Worm (Caenorhabditis elegans) whole organism, L3 larva: ENCODE measurements around the gene K12H4.6.

Experiments
- R02D3.7 ChIP-seq: fragments of 150-350 bp; optimal IDR thresholded peaks from 2 replicates; lab custom pipeline; 2014; ENCODE audit warnings: missing biosample characterization, missing genetic modification characterization
- ceh-16 ChIP-seq: sonication (generic microtip); optimal IDR thresholded peaks from 2 replicates; lab custom pipeline; 2017; ENCODE audit warnings: missing biosample characterization, missing genetic modification characterization
- ceh-28 ChIP-seq: fragments of 150-350 bp; optimal IDR thresholded peaks from 2 replicates; lab custom pipeline; 2014; ENCODE audit warnings: missing biosample characterization, missing genetic modification reagents, missing genetic modification characterization
- ceh-82 ChIP-seq: fragments of 150-350 bp; optimal IDR thresholded peaks from 2 replicates; lab custom pipeline; 2014; ENCODE audit warnings: missing biosample characterization, missing genetic modification characterization
- ceh-9 ChIP-seq: sonication (generic microtip); optimal IDR thresholded peaks from 2 replicates; lab custom pipeline; 2018; ENCODE audit warnings: missing biosample characterization, missing genetic modification characterization
- egl-27 ChIP-seq: sonication (generic microtip); optimal IDR thresholded peaks from 4 replicates; lab custom pipeline; 2017; ENCODE audit warnings: missing biosample characterization, missing genetic modification reagents, missing genetic modification characterization
- egl-5 ChIP-seq: fragments of 150-350 bp; optimal IDR thresholded peaks from 2 replicates; lab custom pipeline; 2017; ENCODE audit warnings: missing biosample characterization, missing genetic modification reagents, missing genetic modification characterization, inconsistent platforms
- elt-1 ChIP-seq: fragments of 150-350 bp; optimal IDR thresholded peaks from 2 replicates; lab custom pipeline; 2014; ENCODE audit warnings: missing biosample characterization, missing genetic modification characterization
- elt-2 ChIP-seq: sonication (generic microtip); optimal IDR thresholded peaks from 2 replicates; lab custom pipeline; 2016; ENCODE audit warnings: missing genetic modification reagents, mild to moderate bottlenecking, missing genetic modification characterization, missing compliant biosample characterization
- eor-1 ChIP-seq, 2 experiments: fragments of 150-350 bp; optimal IDR thresholded peaks; 2 replicates each; lab custom pipeline; 2014 to 2018; ENCODE audit warnings: missing biosample characterization in 2 of 2, missing genetic modification characterization in 2 of 2
- fkh-10 ChIP-seq: sonication (generic microtip); optimal IDR thresholded peaks from 2 replicates; lab custom pipeline; 2017; ENCODE audit warnings: missing biosample characterization, missing genetic modification reagents, missing genetic modification characterization
- fkh-2 ChIP-seq: fragments of 150-350 bp; optimal IDR thresholded peaks from 2 replicates; lab custom pipeline; 2014; ENCODE audit warnings: missing biosample characterization, missing genetic modification reagents, missing genetic modification characterization
- fos-1 ChIP-seq: fragments of 150-350 bp; optimal IDR thresholded peaks from 2 replicates; lab custom pipeline; 2014; ENCODE audit warnings: missing biosample characterization, missing genetic modification characterization
- hmg-11 ChIP-seq: sonication (generic microtip); optimal IDR thresholded peaks from 2 replicates; lab custom pipeline; 2016; ENCODE audit warnings: missing genetic modification characterization, missing compliant biosample characterization
- jun-1 ChIP-seq: fragments of 150-350 bp; optimal IDR thresholded peaks from 2 replicates; lab custom pipeline; 2014; ENCODE audit warnings: missing biosample characterization, missing genetic modification reagents, missing genetic modification characterization
- lin-15B ChIP-seq: fragments of 150-350 bp; optimal IDR thresholded peaks from 2 replicates; lab custom pipeline; 2014; ENCODE audit warnings: missing biosample characterization, missing genetic modification characterization
- lin-39 ChIP-seq: fragments of 150-350 bp; optimal IDR thresholded peaks from 2 replicates; lab custom pipeline; 2018; ENCODE audit warnings: missing biosample characterization, missing genetic modification reagents, missing genetic modification characterization
- lsy-12 ChIP-seq: sonication (generic microtip); optimal IDR thresholded peaks from 2 replicates; lab custom pipeline; 2016; ENCODE audit warnings: mild to moderate bottlenecking, missing genetic modification characterization, missing compliant biosample characterization
- mdl-1 ChIP-seq: fragments of 150-350 bp; optimal IDR thresholded peaks from 2 replicates; lab custom pipeline; 2014; ENCODE audit warnings: missing biosample characterization, missing genetic modification characterization
- nfya-1 ChIP-seq: sonication (generic microtip); optimal IDR thresholded peaks from 2 replicates; lab custom pipeline; 2017; ENCODE audit warnings: missing genetic modification characterization, mild to moderate bottlenecking, missing compliant biosample characterization, antibody characterized with exemption, moderate library complexity; ENCODE audit not compliant: insufficient read depth
- nhr-12 ChIP-seq: fragments of 150-350 bp; optimal IDR thresholded peaks from 2 replicates; lab custom pipeline; 2014; ENCODE audit warnings: missing biosample characterization, missing genetic modification characterization
- nhr-23 ChIP-seq: fragments of 150-350 bp; optimal IDR thresholded peaks from 2 replicates; lab custom pipeline; 2014; ENCODE audit warnings: missing biosample characterization, missing genetic modification reagents, missing genetic modification characterization
- nhr-25 ChIP-seq: sonication (generic microtip); optimal IDR thresholded peaks from 2 replicates; lab custom pipeline; 2017; ENCODE audit warnings: missing biosample characterization, missing genetic modification characterization
- nhr-28 ChIP-seq: fragments of 150-350 bp; optimal IDR thresholded peaks from 2 replicates; lab custom pipeline; 2014; ENCODE audit warnings: missing biosample characterization, missing genetic modification characterization
- nhr-43 ChIP-seq: sonication (generic microtip); optimal IDR thresholded peaks from 2 replicates; lab custom pipeline; 2016; ENCODE audit warnings: mild to moderate bottlenecking, missing genetic modification characterization, missing compliant biosample characterization; ENCODE audit not compliant: poor library complexity, severe bottlenecking
- nhr-67 ChIP-seq: fragments of 150-350 bp; optimal IDR thresholded peaks from 2 replicates; lab custom pipeline; 2014; ENCODE audit warnings: missing biosample characterization, missing genetic modification characterization
- nhr-76 ChIP-seq: fragments of 150-350 bp; sonication (generic microtip); optimal IDR thresholded peaks from 5 replicates; lab custom pipeline; 2014; ENCODE audit warnings: missing biosample characterization, missing genetic modification characterization
- nhr-77 ChIP-seq: fragments of 150-350 bp; optimal IDR thresholded peaks from 2 replicates; lab custom pipeline; 2014; ENCODE audit warnings: missing biosample characterization, missing genetic modification characterization
- pha-4 ChIP-seq: fragments of 150-350 bp; optimal IDR thresholded peaks from 2 replicates; lab custom pipeline; 2014; ENCODE audit warnings: missing biosample characterization, missing genetic modification reagents, missing genetic modification characterization
- pqm-1 ChIP-seq: fragments of 150-350 bp; optimal IDR thresholded peaks from 2 replicates; lab custom pipeline; 2017; ENCODE audit warnings: missing biosample characterization, missing genetic modification characterization, inconsistent platforms
- sea-2 ChIP-seq: fragments of 150-350 bp; sonication (generic microtip); optimal IDR thresholded peaks from 4 replicates; lab custom pipeline; 2014; ENCODE audit warnings: missing biosample characterization, missing genetic modification reagents, missing genetic modification characterization
- skn-1 ChIP-seq: fragments of 150-350 bp; optimal IDR thresholded peaks from 2 replicates; lab custom pipeline; 2014; ENCODE audit warnings: missing biosample characterization, missing genetic modification characterization
- snpc-4 ChIP-seq: fragments of 150-350 bp; optimal IDR thresholded peaks from 2 replicates; lab custom pipeline; 2014; ENCODE audit warnings: missing biosample characterization, missing genetic modification characterization
- tbx-2 ChIP-seq: sonication (generic microtip); optimal IDR thresholded peaks from 2 replicates; lab custom pipeline; 2016; ENCODE audit warnings: mild to moderate bottlenecking, missing genetic modification characterization, missing compliant biosample characterization
- unc-39 ChIP-seq: sonication (generic microtip); optimal IDR thresholded peaks from 4 replicates; lab custom pipeline; 2017; ENCODE audit warnings: missing biosample characterization, missing genetic modification characterization
- zag-1 ChIP-seq: fragments of 150-350 bp; optimal IDR thresholded peaks from 2 replicates; lab custom pipeline; 2014; ENCODE audit warnings: missing biosample characterization, missing genetic modification characterization
- ztf-11 ChIP-seq: fragments of 150-350 bp; optimal IDR thresholded peaks from 2 replicates; lab custom pipeline; 2014; ENCODE audit warnings: missing biosample characterization, missing genetic modification characterization
- ztf-4 ChIP-seq: fragments of 150-350 bp; optimal IDR thresholded peaks from 2 replicates; lab custom pipeline; 2014; ENCODE audit warnings: missing biosample characterization, missing genetic modification characterization

The K12H4.6 gene

DNA sequence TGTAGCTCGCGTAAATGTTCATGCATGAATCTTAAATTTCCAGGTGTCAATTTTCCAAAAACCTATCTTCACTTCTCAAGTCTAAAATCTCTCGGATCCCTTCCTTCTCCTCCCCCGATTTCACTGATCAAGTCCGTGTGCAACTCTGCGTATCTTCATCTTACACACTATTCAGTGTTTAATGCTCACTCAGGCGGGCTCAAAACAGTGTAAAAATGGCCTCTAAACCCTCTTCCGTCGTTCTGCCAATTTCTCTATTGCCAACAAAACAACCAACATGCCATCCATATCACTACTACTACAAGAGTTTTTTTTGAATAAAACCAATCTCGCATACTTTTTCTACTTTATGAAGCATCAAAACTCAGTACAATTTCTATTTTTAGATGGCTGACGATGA lies 20.6 kb downstream of the K12H4.6 start, which contains the start of gene F44B9.2:
Gene F44B9.2, plus strand, starts transcription at position 387 of the 400 bp plus-strand sequence.
- TF ChIP-seq fkh-10 (GFP tag; lab: Kevin White, UChicago) (no peak), ceh-28 (no peak), elt-2 (tag; lab: Kevin White, UChicago) (no peak), nhr-77 (tag; lab: Kevin White, UChicago) (no peak), nhr-43 (tag; lab: Kevin White, UChicago) (no peak), R02D3.7 (tag; lab: Kevin White, UChicago) (no peak), lin-15B (tag; lab: Kevin White, UChicago) (no peak), nhr-76 (tag; lab: Kevin White, UChicago) (no peak), mdl-1 (tag; lab: Kevin White, UChicago) (no peak), ceh-82 (no peak), lin-39 (tag; lab: Kevin White, UChicago) (no peak), snpc-4 (tag; lab: Kevin White, UChicago) (no peak), ztf-11 (tag; lab: Kevin White, UChicago) (no peak), fkh-2 (tag; lab: Kevin White, UChicago) (no peak), nhr-23 (tag; lab: Kevin White, UChicago) (no peak), nhr-12 (tag; lab: Kevin White, UChicago) (no peak), eor-1 (tag; optimal IDR thresholded peaks at IDR 0.05; lab: Kevin White, UChicago) (no peak), unc-39 (tag; lab: Kevin White, UChicago) (no peak), egl-5 (tag; lab: Kevin White, UChicago) (no peak), skn-1 (no peak)

ce11 chrIII:8020823-8021332 lies 21.8 kb downstream of the K12H4.6 start, which contains the start of gene lin-36:
lin-36 (minus strand) TSS chrIII:8020873.
- TF ChIP-seq nhr-25 (tag; lab: Kevin White, UChicago): peak; percentile 90
- TF ChIP-seq snpc-4 (tag; lab: Kevin White, UChicago): peak; percentile 64
- peak; percentile 86 for TF ChIP-seq hmg-11 (tag; lab: Kevin White, UChicago)
- TF ChIP-seq skn-1: peak; percentile 34
- TF ChIP-seq nfya-1 (tag; lab: Kevin White, UChicago): peak; percentile 86
- TF ChIP-seq ceh-28: peak; percentile 92
- TF ChIP-seq nhr-23 (tag; lab: Kevin White, UChicago): peak; percentile 89
- TF ChIP-seq elt-2 (tag; lab: Kevin White, UChicago): peak; percentile 46
- TF ChIP-seq nhr-28 (tag; lab: Kevin White, UChicago): no peak
- TF ChIP-seq nhr-12 (tag; lab: Kevin White, UChicago): no peak
- TF ChIP-seq pha-4 (tag; lab: Kevin White, UChicago): peak; percentile 84
- TF ChIP-seq pqm-1: peak; percentile 7
- peak; percentile 64 for TF ChIP-seq lsy-12
- no peak for TF ChIP-seq ceh-16 (tag; lab: Kevin White, UChicago)
- TF ChIP-seq ceh-9 (tag; lab: Kevin White, UChicago): no peak
- peak; percentile 45 for TF ChIP-seq jun-1
- TF ChIP-seq zag-1 (tag; lab: Kevin White, UChicago): no peak
- peak; percentile 82 for TF ChIP-seq lin-39 (tag; lab: Kevin White, UChicago)
- TF ChIP-seq lin-15B (tag; lab: Kevin White, UChicago): peak; percentile 85
- peak; percentile 63 for TF ChIP-seq R02D3.7 (tag; lab: Kevin White, UChicago)
- no peak for TF ChIP-seq egl-27 (tag; lab: Kevin White, UChicago)
- peak; percentile 74 for TF ChIP-seq sea-2 (GFP tag; lab: Kevin White, UChicago)
- TF ChIP-seq tbx-2 (tag; lab: Kevin White, UChicago): peak; percentile 52
- TF ChIP-seq nhr-43 (tag; lab: Kevin White, UChicago): peak; percentile 58
- TF ChIP-seq, all 47 proteins: peak for 18

ce11 chrIII:8017053-8017452 lies 25.6 kb downstream of the K12H4.6 start:
- TF ChIP-seq unc-39 (tag; lab: Kevin White, UChicago) (no peak), nhr-23 (tag; lab: Kevin White, UChicago) (no peak), ceh-16 (tag; lab: Kevin White, UChicago) (no peak), elt-1 (tag; lab: Kevin White, UChicago) (no peak), nhr-28 (tag; lab: Kevin White, UChicago) (no peak), eor-1 (tag; optimal IDR thresholded peaks at IDR 0.05; lab: Kevin White, UChicago) (no peak), ztf-4 (tag; lab: Kevin White, UChicago) (no peak), fos-1 (tag; lab: Kevin White, UChicago) (no peak), jun-1 (no peak), ceh-82 (no peak), fkh-10 (GFP tag; lab: Kevin White, UChicago) (no peak), nhr-67 (tag; lab: Kevin White, UChicago) (no peak), lsy-12 (no peak), pha-4 (tag; lab: Kevin White, UChicago) (no peak), mdl-1 (tag; lab: Kevin White, UChicago) (no peak)
